Worm (Caenorhabditis elegans): ENCODE data around the gene F35H8.12.

F35H8.12 gene

ce11 chrII:9522986-9523385, 28.6 kb upstream of the F35H8.12 start, which contains the start of gene AH6.17:
Gene AH6.17 (plus strand): TSS chrII:9523170.
- no peak for TF ChIP-seq vab-15 (tag; optimal IDR thresholded peaks at IDR 0.05)
- TF ChIP-seq ceh-63 (GFP tag; optimal IDR thresholded peaks at IDR 0.05), result no peak
- TF ChIP-seq mdl-1 (tag; optimal IDR thresholded peaks at IDR 0.05), result no peak
- no peak for TF ChIP-seq unc-62 (GFP tag; optimal IDR thresholded peaks at IDR 0.05)
- no peak for TF ChIP-seq nhr-71 (tag; optimal IDR thresholded peaks at IDR 0.05)

DNA sequence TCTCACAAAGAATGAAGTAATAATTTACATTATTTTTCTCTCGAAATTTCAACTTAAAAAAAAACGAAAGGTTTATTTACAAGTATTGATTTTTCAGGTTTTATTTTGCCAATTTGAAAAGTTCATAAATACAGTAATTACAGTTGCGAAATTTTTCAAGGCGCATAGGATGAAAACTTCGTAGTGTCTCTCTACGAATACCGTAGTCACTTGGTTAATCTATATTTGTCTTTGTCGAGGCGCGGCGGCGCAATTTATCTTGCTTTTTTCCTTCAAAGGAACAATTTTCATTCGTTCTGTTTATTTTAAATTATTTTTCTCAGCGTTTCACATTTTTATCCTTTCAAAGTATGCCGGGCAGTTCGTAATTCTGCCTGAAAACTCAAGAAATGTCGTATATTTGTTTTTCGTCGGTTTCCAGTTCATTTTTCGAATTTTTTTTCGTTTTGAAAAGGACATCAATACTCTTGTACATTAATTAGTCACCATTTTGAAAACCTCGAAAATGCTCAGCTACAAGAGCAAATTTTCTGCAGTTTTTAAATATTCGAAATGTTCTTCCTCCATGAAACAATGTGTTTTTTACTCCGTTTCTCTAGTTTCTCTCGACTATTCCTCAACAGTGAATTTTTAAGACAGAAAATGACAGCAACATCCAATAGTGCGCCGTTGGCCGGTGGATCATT, 28.0 kb upstream of the F35H8.12 start, which contains the start of gene mex-6:
mex-6 (plus strand) TSS at position 636 of the 686 bp plus-strand sequence.
- TF ChIP-seq mep-1 (tag; optimal IDR thresholded peaks at IDR 0.05) (no peak), nhr-77 (tag; optimal IDR thresholded peaks at IDR 0.05) (no peak), nhr-237 (tag; optimal IDR thresholded peaks at IDR 0.05) (no peak), ceh-8 (GFP tag; optimal IDR thresholded peaks at IDR 0.05) (no peak), nhr-11 (tag; optimal IDR thresholded peaks at IDR 0.05) (no peak), ceh-63 (GFP tag; optimal IDR thresholded peaks at IDR 0.05) (no peak), dsc-1 (tag; optimal IDR thresholded peaks at IDR 0.05) (no peak), ztf-4 (tag; optimal IDR thresholded peaks at IDR 0.05) (no peak), ces-1 (GFP tag; optimal IDR thresholded peaks at IDR 0.05) (no peak), nhr-47 (tag; optimal IDR thresholded peaks at IDR 0.05) (no peak), unc-30 (tag; optimal IDR thresholded peaks at IDR 0.05) (no peak), ama-1 (optimal IDR thresholded peaks at IDR 0.05) (no peak), swsn-7 (tag; optimal IDR thresholded peaks at IDR 0.05) (no peak), ets-5 (GFP tag; IDR thresholded peaks at IDR 0.05) (no peak), fos-1 (tag; optimal IDR thresholded peaks at IDR 0.05) (no peak), fkh-10 (GFP tag; optimal IDR thresholded peaks at IDR 0.05) (no peak), fkh-8 (tag; optimal IDR thresholded peaks at IDR 0.05) (no peak), unc-130 (tag; optimal IDR thresholded peaks at IDR 0.05) (no peak), lin-39 (tag; optimal IDR thresholded peaks at IDR 0.05) (no peak)

DNA sequence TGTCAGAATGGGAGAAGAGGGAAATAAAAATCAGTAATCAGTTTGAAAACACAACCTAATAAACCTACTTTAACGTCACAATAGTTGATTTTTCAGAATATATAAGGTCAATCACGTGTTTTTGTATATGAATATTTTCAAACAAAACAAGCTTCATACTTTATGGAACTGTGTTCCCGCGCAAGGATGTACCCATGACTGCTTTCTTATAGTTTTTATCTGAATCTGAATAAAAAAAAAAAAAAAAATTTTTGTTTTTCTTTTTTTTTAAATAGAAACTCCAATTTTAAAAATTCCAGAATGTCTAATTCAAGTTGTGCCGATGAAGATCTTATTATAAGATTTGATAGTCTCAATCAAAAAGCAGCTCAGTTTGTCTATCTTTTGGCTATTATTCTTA, 23.2 kb upstream of the F35H8.12 start, which contains the start of gene sra-2:
sra-2 (plus strand) TSS at position 301 of the 400 bp plus-strand sequence.
- TF ChIP-seq dpl-1 (GFP tag; optimal IDR thresholded peaks at IDR 0.05) (no peak), mef-2 (tag; optimal IDR thresholded peaks at IDR 0.05) (no peak), elt-2 (tag; optimal IDR thresholded peaks at IDR 0.05) (no peak), ets-5 (GFP tag; IDR thresholded peaks at IDR 0.05) (no peak), unc-30 (tag; optimal IDR thresholded peaks at IDR 0.05) (no peak), ztf-11 (tag; optimal IDR thresholded peaks at IDR 0.05) (no peak), lir-3 (tag; optimal IDR thresholded peaks at IDR 0.05; ENCODE audit: poor library complexity) (no peak), ceh-90 (tag; optimal IDR thresholded peaks at IDR 0.05) (no peak), hlh-17 (GFP tag; optimal IDR thresholded peaks at IDR 0.05; ENCODE audit: borderline replicate concordance) (no peak), zip-4 (GFP tag; optimal IDR thresholded peaks at IDR 0.05) (no peak)

DNA sequence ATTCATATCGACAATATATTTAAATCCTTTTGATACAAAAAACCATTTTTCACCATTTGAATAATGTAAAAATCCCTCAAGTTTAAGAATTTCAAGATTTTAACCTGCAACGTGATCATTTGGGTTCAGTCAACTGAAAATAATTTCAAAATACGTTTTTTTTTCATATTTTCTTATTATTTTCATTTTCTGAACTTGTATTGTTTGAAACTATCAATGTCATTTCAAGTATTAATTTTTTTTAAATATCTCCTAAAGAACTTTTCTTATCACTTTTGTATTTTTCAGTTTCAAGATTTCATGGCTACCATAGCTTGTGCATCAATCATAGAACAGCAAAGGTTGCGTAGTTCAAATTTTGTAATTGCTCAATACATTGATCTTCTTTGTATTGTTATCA, 19.6 kb upstream of the F35H8.12 start, which contains the start of gene sra-9:
sra-9 (plus strand) TSS at position 301 of the 400 bp plus-strand sequence.
- no peak for TF ChIP-seq nhr-90 (tag; optimal IDR thresholded peaks at IDR 0.05; ENCODE audit: poor library complexity)
- no peak for TF ChIP-seq nhr-19 (GFP tag; conservative IDR thresholded peaks at IDR 0.05)
- no peak for TF ChIP-seq nhr-77 (tag; optimal IDR thresholded peaks at IDR 0.05)
- TF ChIP-seq ceh-88 (GFP tag; IDR thresholded peaks at IDR 0.05), result no peak
- no peak for TF ChIP-seq irx-1 (tag; optimal IDR thresholded peaks at IDR 0.05)
- TF ChIP-seq nhr-85 (tag), result no peak
- TF ChIP-seq hlh-17 (GFP tag; optimal IDR thresholded peaks at IDR 0.05; ENCODE audit: borderline replicate concordance), result no peak
- no peak for TF ChIP-seq zip-4 (GFP tag; optimal IDR thresholded peaks at IDR 0.05)
- TF ChIP-seq ztf-4 (tag; optimal IDR thresholded peaks at IDR 0.05), result no peak
- TF ChIP-seq ceh-90 (tag; optimal IDR thresholded peaks at IDR 0.05), result no peak
- TF ChIP-seq blmp-1 (tag; optimal IDR thresholded peaks at IDR 0.05), result no peak
- TF ChIP-seq isw-1 (GFP tag; IDR thresholded peaks at IDR 0.05), result no peak
- TF ChIP-seq skn-1 (tag; optimal IDR thresholded peaks at IDR 0.05), result no peak
- no peak for TF ChIP-seq ets-5 (GFP tag; IDR thresholded peaks at IDR 0.05)

All from whole organism, L1 larva.